Fruit fly (Drosophila melanogaster) whole organism, embryonic: ENCODE data around the gene Nthl1.

Experiments
- ATbp ChIP-seq: fragments of 200-800 bp; sonication (Bioruptor generic); optimal IDR thresholded peaks from 2 replicates; lab custom pipeline; 2017; ENCODE audit warnings: missing biosample characterization, mild to moderate bottlenecking, missing genetic modification characterization, missing genetic modification reagents
- Adf1 ChIP-seq: fragments of 200-800 bp; sonication (Bioruptor generic); IDR thresholded peaks from 2 replicates; pipeline ENCODE4 v1.3.6; 2022; ENCODE audit warnings: missing biosample characterization, missing genetic modification characterization
- Atf6 ChIP-seq: fragments of 200-800 bp; sonication (Bioruptor generic); IDR thresholded peaks from 2 replicates; pipeline ENCODE4 v1.3.6; 2022; ENCODE audit warnings: missing biosample characterization, missing genetic modification characterization
- B-H2 ChIP-seq: fragments of 200-800 bp; sonication (Bioruptor generic); optimal IDR thresholded peaks from 2 replicates; lab custom pipeline; 2018; ENCODE audit warnings: missing biosample characterization, mild to moderate bottlenecking, missing genetic modification characterization
- Blimp-1 ChIP-seq: fragments of 200-800 bp; sonication (Bioruptor generic); optimal IDR thresholded peaks from 3 replicates; lab custom pipeline; 2018; ENCODE audit warnings: missing biosample characterization, missing genetic modification characterization, mild to moderate bottlenecking, moderate library complexity, missing genetic modification reagents
- CG10654 ChIP-seq: fragments of 200-800 bp; sonication (Bioruptor generic); optimal IDR thresholded peaks from 2 replicates; lab custom pipeline; 2016; ENCODE audit warnings: missing biosample characterization, missing genetic modification characterization
- CG13624 ChIP-seq: fragments of 200-800 bp; sonication (Bioruptor generic); optimal IDR thresholded peaks from 2 replicates; lab custom pipeline; 2016; ENCODE audit warnings: missing biosample characterization, missing genetic modification characterization
- CG14441 ChIP-seq: fragments of 200-800 bp; sonication (Bioruptor generic); IDR thresholded peaks from 2 replicates; pipeline ENCODE4 v1.3.6; 2022; ENCODE audit warnings: missing biosample characterization, missing genetic modification characterization
- CG14667 ChIP-seq: fragments of 200-800 bp; sonication (Bioruptor generic); IDR thresholded peaks from 2 replicates; pipeline ENCODE4 v1.3.6; 2022; ENCODE audit warnings: missing biosample characterization, missing genetic modification characterization
- CG15269 ChIP-seq: fragments of 200-800 bp; sonication (Bioruptor generic); optimal IDR thresholded peaks from 2 replicates; lab custom pipeline; 2018; ENCODE audit warnings: missing biosample characterization, mild to moderate bottlenecking, missing genetic modification characterization, moderate library complexity
- CG1529 ChIP-seq: fragments of 200-800 bp; sonication (Bioruptor generic); optimal IDR thresholded peaks from 3 replicates; lab custom pipeline; 2018; ENCODE audit warnings: missing biosample characterization, missing genetic modification characterization
- CG15601 ChIP-seq: fragments of 200-800 bp; sonication (Bioruptor generic); optimal IDR thresholded peaks from 3 replicates; lab custom pipeline; 2019; ENCODE audit warnings: missing biosample characterization, mild to moderate bottlenecking, missing genetic modification characterization, moderate library complexity
- CG17568 ChIP-seq: fragments of 200-800 bp; sonication (Bioruptor generic); optimal IDR thresholded peaks from 2 replicates; lab custom pipeline; 2018; ENCODE audit warnings: missing biosample characterization, mild to moderate bottlenecking, missing genetic modification characterization, moderate library complexity
- CG17829 ChIP-seq: fragments of 200-800 bp; optimal IDR thresholded peaks from 2 replicates; lab custom pipeline; 2019; ENCODE audit warnings: missing biosample characterization, mild to moderate bottlenecking, missing genetic modification characterization, moderate library complexity
- CG18619 ChIP-seq: fragments of 200-800 bp; sonication (Bioruptor generic); optimal IDR thresholded peaks from 3 replicates; lab custom pipeline; 2017; ENCODE audit warnings: missing biosample characterization, mild to moderate bottlenecking, missing genetic modification characterization
- CG4282 ChIP-seq: fragments of 200-800 bp; sonication (Bioruptor generic); optimal IDR thresholded peaks from 2 replicates; lab custom pipeline; 2016; ENCODE audit warnings: missing biosample characterization, missing genetic modification characterization
- CG4730 ChIP-seq: fragments of 200-800 bp; sonication (Bioruptor generic); IDR thresholded peaks from 2 replicates; pipeline ENCODE4 v1.3.6; 2022; ENCODE audit warnings: missing biosample characterization, missing genetic modification characterization
- CG4820 ChIP-seq: fragments of 200-800 bp; sonication (Bioruptor generic); optimal IDR thresholded peaks from 3 replicates; lab custom pipeline; 2016; ENCODE audit warnings: missing biosample characterization, missing genetic modification characterization
- CG6683 ChIP-seq: fragments of 200-800 bp; sonication (Bioruptor generic); optimal IDR thresholded peaks from 2 replicates; lab custom pipeline; 2017; ENCODE audit warnings: missing biosample characterization, mild to moderate bottlenecking, missing genetic modification characterization, missing genetic modification reagents
- CG6765 ChIP-seq: fragments of 200-800 bp; sonication (Bioruptor generic); optimal IDR thresholded peaks from 3 replicates; lab custom pipeline; 2017; ENCODE audit warnings: missing biosample characterization, mild to moderate bottlenecking, missing genetic modification characterization
- CG6854 ChIP-seq: fragments of 200-800 bp; sonication (Bioruptor generic); optimal IDR thresholded peaks from 3 replicates; lab custom pipeline; 2017; ENCODE audit warnings: missing biosample characterization, mild to moderate bottlenecking, missing genetic modification characterization
- CG7839 ChIP-seq: fragments of 200-800 bp; sonication (Bioruptor generic); optimal IDR thresholded peaks from 3 replicates; lab custom pipeline; 2018; ENCODE audit warnings: missing biosample characterization, mild to moderate bottlenecking, missing genetic modification characterization, moderate library complexity
- CG7987 ChIP-seq: fragments of 200-800 bp; sonication (Bioruptor generic); optimal IDR thresholded peaks from 2 replicates; lab custom pipeline; 2018; ENCODE audit warnings: missing biosample characterization, mild to moderate bottlenecking, missing genetic modification characterization, moderate library complexity
- CG8281 ChIP-seq: fragments of 200-800 bp; sonication (Bioruptor generic); optimal IDR thresholded peaks from 2 replicates; lab custom pipeline; 2018; ENCODE audit warnings: missing biosample characterization, mild to moderate bottlenecking, missing genetic modification characterization, moderate library complexity
- CG9215 ChIP-seq: fragments of 200-800 bp; sonication (Bioruptor generic); IDR thresholded peaks from 2 replicates; pipeline ENCODE4 v1.3.6; 2022; ENCODE audit warnings: missing biosample characterization, missing genetic modification characterization
- HHEX ChIP-seq: fragments of 200-800 bp; sonication (Bioruptor generic); optimal IDR thresholded peaks from 3 replicates; lab custom pipeline; 2017; ENCODE audit warnings: missing biosample characterization, mild to moderate bottlenecking, missing genetic modification characterization, missing genetic modification reagents
- Mrtf ChIP-seq: fragments of 200-800 bp; sonication (Bioruptor generic); IDR thresholded peaks from 3 replicates; pipeline ENCODE4 v1.3.6; 2022; ENCODE audit warnings: missing biosample characterization, missing genetic modification characterization
- NC2β ChIP-seq: fragments of 200-800 bp; sonication (Bioruptor generic); optimal IDR thresholded peaks from 2 replicates; lab custom pipeline; 2016; ENCODE audit warnings: missing biosample characterization, missing genetic modification characterization
- Pdp1 ChIP-seq, 2 experiments: fragments of 200-800 bp; sonication (Bioruptor generic); optimal IDR thresholded peaks; 3 replicates each; lab custom pipeline; 2016; ENCODE audit warnings: missing biosample characterization in 2 of 2, missing genetic modification characterization in 2 of 2, mild to moderate bottlenecking in 1 of 2, moderate library complexity in 1 of 2
- Stat92E ChIP-seq, 3 experiments: fragments of >200 bp in 2 of 3; fragments of 200-800 bp in 1 of 3; sonication (Bioruptor generic) in 1 of 3; optimal IDR thresholded peaks; 2 replicates each; lab custom pipeline; 2017 to 2019; ENCODE audit warnings: missing biosample characterization in 3 of 3, missing genetic modification characterization in 3 of 3, mild to moderate bottlenecking in 1 of 3, moderate library complexity in 1 of 3
- ab ChIP-seq: fragments of 200-800 bp; sonication (Bioruptor generic); optimal IDR thresholded peaks from 2 replicates; lab custom pipeline; 2016; ENCODE audit warnings: missing biosample characterization, missing genetic modification characterization
- abd-A ChIP-seq: fragments of 200-800 bp; sonication (Bioruptor generic); optimal IDR thresholded peaks from 3 replicates; lab custom pipeline; 2019; ENCODE audit warnings: missing biosample characterization, mild to moderate bottlenecking, missing genetic modification characterization, moderate library complexity
- ac ChIP-seq: fragments of 200-800 bp; sonication (Bioruptor generic); optimal IDR thresholded peaks from 3 replicates; lab custom pipeline; 2017; ENCODE audit warnings: missing biosample characterization, mild to moderate bottlenecking, missing genetic modification characterization
- az2 ChIP-seq: fragments of 200-800 bp; sonication (Bioruptor generic); optimal IDR thresholded peaks from 3 replicates; lab custom pipeline; 2016; ENCODE audit warnings: missing biosample characterization, missing genetic modification characterization
- bab2 ChIP-seq: fragments of 200-800 bp; sonication (Bioruptor generic); optimal IDR thresholded peaks from 2 replicates; lab custom pipeline; 2016; ENCODE audit warnings: missing biosample characterization, missing genetic modification characterization
- ewg ChIP-seq: fragments of 200-800 bp; sonication (Bioruptor generic); optimal IDR thresholded peaks from 3 replicates; lab custom pipeline; 2017; ENCODE audit warnings: mild to moderate bottlenecking, missing biosample characterization, missing genetic modification reagents, missing genetic modification characterization
- fd64A ChIP-seq: fragments of 200-800 bp; sonication (Bioruptor generic); optimal IDR thresholded peaks from 3 replicates; lab custom pipeline; 2018; ENCODE audit warnings: missing biosample characterization, mild to moderate bottlenecking, missing genetic modification characterization
- gro ChIP-seq: fragments of 200-800 bp; sonication (Bioruptor generic); optimal IDR thresholded peaks from 2 replicates; lab custom pipeline; 2016; ENCODE audit warnings: missing biosample characterization, missing genetic modification characterization
- h ChIP-seq: fragments of >200 bp; optimal IDR thresholded peaks from 2 replicates; lab custom pipeline; 2017
- hbn ChIP-seq: fragments of 200-800 bp; sonication (Bioruptor generic); IDR thresholded peaks from 2 replicates; pipeline ENCODE4 v1.3.6; 2022; ENCODE audit warnings: missing biosample characterization, missing genetic modification characterization; ENCODE audit not compliant: partially characterized antibody
- jing ChIP-seq: fragments of 200-800 bp; sonication (Bioruptor generic); optimal IDR thresholded peaks from 2 replicates; lab custom pipeline; 2018; ENCODE audit warnings: missing biosample characterization, mild to moderate bottlenecking, missing genetic modification characterization
- mld ChIP-seq: fragments of 200-800 bp; sonication (Bioruptor generic); IDR thresholded peaks from 3 replicates; pipeline ENCODE4 v1.3.6; 2022; ENCODE audit warnings: missing biosample characterization, missing genetic modification characterization; ENCODE audit not compliant: partially characterized antibody
- peb ChIP-seq: fragments of 200-800 bp; sonication (Bioruptor generic); IDR thresholded peaks from 2 replicates; pipeline ENCODE4 v1.3.6; 2022; ENCODE audit warnings: missing biosample characterization, missing genetic modification characterization
- repo ChIP-seq: fragments of 200-800 bp; sonication (Bioruptor generic); optimal IDR thresholded peaks from 2 replicates; lab custom pipeline; 2016; ENCODE audit warnings: missing biosample characterization, missing genetic modification characterization
- scrt ChIP-seq: fragments of 200-800 bp; sonication (Bioruptor generic); optimal IDR thresholded peaks from 2 replicates; lab custom pipeline; 2018; ENCODE audit warnings: missing biosample characterization, mild to moderate bottlenecking, missing genetic modification characterization, moderate library complexity
- shn ChIP-seq: fragments of 200-800 bp; sonication (Bioruptor generic); optimal IDR thresholded peaks from 3 replicates; lab custom pipeline; 2016; ENCODE audit warnings: missing biosample characterization, missing genetic modification characterization
- stwl ChIP-seq: fragments of 200-800 bp; sonication (Bioruptor generic); optimal IDR thresholded peaks from 3 replicates; lab custom pipeline; 2018; ENCODE audit warnings: missing biosample characterization, mild to moderate bottlenecking, missing genetic modification characterization, moderate library complexity
- zen2 ChIP-seq: fragments of 200-800 bp; sonication (Bioruptor generic); IDR thresholded peaks from 3 replicates; pipeline ENCODE4 v1.3.6; 2022; ENCODE audit warnings: missing biosample characterization, missing genetic modification characterization; ENCODE audit not compliant: partially characterized antibody

Nthl1 gene

dm6 chr2L:20917235-20918055 lies 10.2 kb downstream of the Nthl1 start (continued):
- TF ChIP-seq h (no peak), bab2 (no peak), fd64A (peak; percentile 19), CG8281 (tag; lab: Kevin White, UChicago) (peak; percentile 83), B-H2 (GFP tag; lab: Kevin White, UChicago) (no peak), ac (no peak), Pdp1 (GFP tag; optimal IDR thresholded peaks at IDR 0.05; lab: Kevin White, UChicago) (peak in 1 of 2 experiments; percentile 34), ewg (peak; percentile 34), Atf6 (GFP tag; lab: Robert Waterston, UW) (peak; percentile 64), az2 (GFP tag; lab: Kevin White, UChicago) (peak; percentile 61), Blimp-1 (GFP tag; lab: Kevin White, UChicago) (peak; percentile 91), scrt (GFP tag; lab: Kevin White, UChicago) (peak; percentile 90), CG17829 (peak; percentile 94), Adf1 (GFP tag; lab: Robert Waterston, UW) (no peak), Stat92E (GFP tag; optimal IDR thresholded peaks at IDR 0.05; lab: Kevin White, UChicago) (peak in 1 of 3 experiments; percentile 40), peb (GFP tag; lab: Robert Waterston, UW) (peak; percentile 57; the same call in 1 of the 2 replicates), jing (GFP tag; lab: Kevin White, UChicago) (peak; percentile 22), CG7839 (peak; percentile 86), CG9215 (peak; percentile 89), shn (GFP tag; lab: Kevin White, UChicago) (peak; percentile 47), CG6765 (GFP tag; lab: Kevin White, UChicago) (peak; percentile 92), mld (no peak), CG14667 (peak; percentile 76; the same call in 1 of the 2 replicates), CG6854 (peak; percentile 81), CG18619 (GFP tag; lab: Kevin White, UChicago) (peak; percentile 67), CG4820 (peak; percentile 15), CG4282 (GFP tag; lab: Kevin White, UChicago) (no peak), hbn (GFP tag; lab: Robert Waterston, UW) (no peak), ab (GFP tag; lab: Kevin White, UChicago) (no peak), abd-A (tag; lab: Kevin White, UChicago) (peak; percentile 39), NC2β (no peak), repo (GFP tag; lab: Kevin White, UChicago) (peak; percentile 5), CG14441 (peak; percentile 89), stwl (tag; lab: Kevin White, UChicago) (peak; percentile 33), zen2 (GFP tag; lab: Robert Waterston, UW) (no peak), CG17568 (peak; percentile 43), CG13624 (GFP tag; lab: Kevin White, UChicago) (no peak), CG1529 (GFP tag; lab: Kevin White, UChicago) (peak; percentile 3), CG7987 (GFP tag; lab: Kevin White, UChicago) (peak; percentile 83), Mrtf (GFP tag; lab: Robert Waterston, UW) (no peak), HHEX (GFP tag; lab: Kevin White, UChicago) (peak; percentile 94), CG15269 (peak; percentile 81), CG6683 (GFP tag; lab: Kevin White, UChicago) (peak; percentile 92), CG15601 (peak; percentile 60), gro (GFP tag; lab: Kevin White, UChicago) (no peak), CG10654 (GFP tag; lab: Kevin White, UChicago) (peak; percentile 82), CG4730 (GFP tag; lab: Robert Waterston, UW) (peak; percentile 87), ATbp (GFP tag; lab: Kevin White, UChicago) (peak; percentile 42)
